Worm (Caenorhabditis elegans) whole organism, midembryonic: Measurements from ENCODE around the gene srh-10.
"Not testable (repeated sequence)": the region's sequence is repeated elsewhere in the genome, so short reads cannot be mapped to it uniquely, and the experiment has no call there.

Experiments
- T22C8.4 ChIP-seq: fragments of 200-800 bp; sonication (Bioruptor generic); IDR thresholded peaks from 2 replicates; pipeline ENCODE4 v1.3.6; 2022; ENCODE audit warnings: missing genetic modification characterization, missing compliant biosample characterization
- cog-1 ChIP-seq: sonication (generic microtip); optimal IDR thresholded peaks from 2 replicates; lab custom pipeline; 2016; ENCODE audit warnings: missing genetic modification characterization, missing compliant biosample characterization
- flt-1 ChIP-seq: fragments of 200-800 bp; sonication (Bioruptor generic); IDR thresholded peaks from 2 replicates; pipeline ENCODE4 v1.3.6; 2022; ENCODE audit warnings: missing genetic modification characterization, missing compliant biosample characterization
- klf-2 ChIP-seq: fragments of 200-800 bp; sonication (Bioruptor generic); conservative IDR thresholded peaks from 2 replicates; pipeline ENCODE4 v1.3.6; 2022; ENCODE audit warnings: missing genetic modification reagents, missing genetic modification characterization, missing compliant biosample characterization
- med-1 ChIP-seq: sonication (generic microtip); optimal IDR thresholded peaks from 2 replicates; lab custom pipeline; 2017; ENCODE audit warnings: missing genetic modification characterization, mild to moderate bottlenecking, missing compliant biosample characterization, antibody characterized with exemption, missing genetic modification reagents; ENCODE audit not compliant: insufficient read depth
- ref-1 ChIP-seq: fragments of 200-800 bp; sonication (Bioruptor generic); conservative IDR thresholded peaks from 2 replicates; pipeline ENCODE4 v1.3.6; 2022; ENCODE audit warnings: missing genetic modification reagents, missing genetic modification characterization, missing compliant biosample characterization
- tab-1 ChIP-seq: fragments of 200-800 bp; sonication (Bioruptor generic); IDR thresholded peaks from 2 replicates; pipeline ENCODE4 v1.3.6; 2022; ENCODE audit warnings: missing genetic modification characterization, missing compliant biosample characterization
- ztf-23 ChIP-seq: fragments of 200-800 bp; sonication (Bioruptor generic); IDR thresholded peaks from 2 replicates; pipeline ENCODE4 v1.3.6; 2022; ENCODE audit warnings: missing genetic modification reagents, missing genetic modification characterization, missing compliant biosample characterization
- ztf-29 ChIP-seq: fragments of 200-800 bp; sonication (Bioruptor generic); IDR thresholded peaks from 2 replicates; pipeline ENCODE4 v1.3.6; 2022; ENCODE audit warnings: missing genetic modification reagents, missing genetic modification characterization, missing compliant biosample characterization

srh-10 gene

ce11 chrV:6098755-6099155 lies 31.8 kb upstream of the srh-10 start:
- TF ChIP-seq med-1 (GFP tag; lab: Kevin White, UChicago) (peak; percentile 4), flt-1 (GFP tag; lab: Robert Waterston, UW) (0 out of 2 replicates have a peak, but pooled peaks have one; percentile 27), T22C8.4 (GFP tag; lab: Robert Waterston, UW) (no peak)

- TF ChIP-seq cog-1 (no peak), ref-1 (no peak), flt-1 (GFP tag; lab: Robert Waterston, UW) (no peak)
Measured at ce11 chrV:6096559-6097155, 29.7 kb upstream of the srh-10 start, which contains the start of gene smut-1. smut-1 (plus strand) TSS chrV:6097105.

- TF ChIP-seq cog-1 (no peak), flt-1 (GFP tag; lab: Robert Waterston, UW) (no peak), med-1 (GFP tag; lab: Kevin White, UChicago) (no peak), T22C8.4 (GFP tag; lab: Robert Waterston, UW) (no peak), ztf-29 (GFP tag; lab: Robert Waterston, UW) (no peak), ref-1 (no peak), ztf-23 (no peak)
Measured at ce11 chrV:6095829-6096228, 28.9 kb upstream of the srh-10 start, which contains the start of gene Y38A10A.7. Y38A10A.7 (plus strand) TSS chrV:6096197.

ce11 chrV:6088977-6089376 lies 22.0 kb upstream of the srh-10 start:
- TF ChIP-seq flt-1 (GFP tag; lab: Robert Waterston, UW), result peak; percentile 23; the same call in 1 of the 2 replicates

- 0 out of 2 replicates have a peak, but pooled peaks have one; percentile 9 for TF ChIP-seq flt-1 (GFP tag; lab: Robert Waterston, UW)
Measured at ce11 chrV:6072190-6072589, 5.2 kb upstream of the srh-10 start.

DNA sequence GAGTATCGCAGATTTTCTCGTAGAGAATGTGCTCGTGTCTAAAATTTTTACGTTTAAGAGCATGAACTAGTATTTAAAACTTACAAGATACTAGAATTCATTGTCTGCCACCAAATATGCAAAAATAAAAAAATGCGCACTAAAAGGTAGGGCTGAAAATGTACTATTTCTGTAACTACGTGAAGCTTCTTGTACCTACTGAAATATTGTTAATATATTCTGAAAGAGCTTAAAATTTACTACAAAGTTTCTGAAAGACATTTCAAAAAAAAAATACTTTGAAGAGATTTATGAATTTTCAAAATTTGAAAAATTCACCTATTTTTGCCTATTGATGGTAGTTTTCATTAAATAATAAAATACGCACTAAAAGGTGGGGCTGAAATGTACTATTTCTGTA lies 3.0 kb upstream of the srh-10 start, which contains the start of gene fbxa-214:
Gene fbxa-214 (minus strand): TSS at position 101 of the 400 bp plus-strand sequence.
- TF ChIP-seq klf-2 (GFP tag; lab: Robert Waterston, UW); ref-1; med-1 (GFP tag; lab: Kevin White, UChicago): not testable (repeated sequence)

- no peak for TF ChIP-seq T22C8.4 (GFP tag; lab: Robert Waterston, UW)
- no peak for TF ChIP-seq flt-1 (GFP tag; lab: Robert Waterston, UW)
Measured at ce11 chrV:6063330-6063729, 3.6 kb downstream of the srh-10 start, which contains the start of gene Y38A10A.2. Y38A10A.2 (minus strand) TSS chrV:6063430.

DNA sequence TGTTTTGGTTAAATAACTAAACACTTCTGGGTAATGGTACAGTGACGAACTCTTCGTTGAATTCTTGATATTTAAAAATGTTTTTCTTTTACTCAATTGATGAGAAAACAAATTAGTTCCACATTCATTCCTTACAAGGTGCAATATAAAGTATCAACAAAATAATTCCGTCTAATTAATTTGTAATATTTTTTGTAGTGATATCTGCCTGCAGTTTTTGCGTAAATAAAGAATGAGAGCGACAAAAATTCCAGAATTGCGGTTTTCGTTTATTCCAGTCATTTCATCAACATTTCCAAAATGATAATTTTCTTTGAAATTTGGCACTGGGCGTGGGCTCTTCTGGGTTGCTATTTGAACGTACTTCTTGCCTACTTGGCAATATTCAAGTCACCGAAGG lies 11.7 kb downstream of the srh-10 start, which contains the start of gene srd-20:
Gene srd-20 (plus strand): TSS at position 301 of the 400 bp plus-strand sequence.
- TF ChIP-seq T22C8.4 (GFP tag; lab: Robert Waterston, UW), result no peak
- no peak for TF ChIP-seq ztf-23

- TF ChIP-seq cog-1, result peak; percentile 73
- no peak for TF ChIP-seq tab-1 (GFP tag; lab: Robert Waterston, UW)
- peak; percentile 69 for TF ChIP-seq flt-1 (GFP tag; lab: Robert Waterston, UW)
- TF ChIP-seq ztf-29 (GFP tag; lab: Robert Waterston, UW), result no peak
- no peak for TF ChIP-seq klf-2 (GFP tag; lab: Robert Waterston, UW)
- no peak for TF ChIP-seq med-1 (GFP tag; lab: Kevin White, UChicago)
- no peak for TF ChIP-seq ref-1
- TF ChIP-seq ztf-23, result no peak
- TF ChIP-seq T22C8.4 (GFP tag; lab: Robert Waterston, UW), result no peak
Measured at ce11 chrV:6053188-6053687, 13.7 kb downstream of the srh-10 start, which contains the start of gene seip-1. seip-1 (minus strand) TSS chrV:6053238.

DNA sequence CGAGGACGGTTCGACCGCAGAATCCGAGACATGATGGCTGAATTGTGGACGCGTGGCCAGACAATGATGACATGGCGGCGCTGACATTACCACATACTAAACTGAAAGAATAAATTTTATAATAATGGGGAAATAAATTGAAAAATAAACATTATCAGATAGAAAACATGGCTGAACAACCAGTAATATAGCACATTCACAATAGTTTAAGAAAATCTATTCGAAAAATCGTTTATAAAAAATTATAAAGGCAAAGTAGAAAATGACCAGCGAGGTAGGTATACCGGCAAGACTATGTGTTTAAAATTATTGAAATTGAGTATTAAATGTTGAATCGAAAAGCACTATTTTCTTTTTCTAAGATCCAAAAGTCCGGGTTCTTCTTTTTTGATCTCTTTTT lies 15.8 kb downstream of the srh-10 start, which contains the start of gene jamp-1:
Gene jamp-1 (minus strand): TSS at position 101 of the 400 bp plus-strand sequence.
- TF ChIP-seq tab-1 (GFP tag; lab: Robert Waterston, UW) (no peak), cog-1 (no peak), klf-2 (GFP tag; lab: Robert Waterston, UW) (no peak), ztf-23 (no peak), flt-1 (GFP tag; lab: Robert Waterston, UW) (no peak), ztf-29 (GFP tag; lab: Robert Waterston, UW) (no peak), ref-1 (no peak)

DNA sequence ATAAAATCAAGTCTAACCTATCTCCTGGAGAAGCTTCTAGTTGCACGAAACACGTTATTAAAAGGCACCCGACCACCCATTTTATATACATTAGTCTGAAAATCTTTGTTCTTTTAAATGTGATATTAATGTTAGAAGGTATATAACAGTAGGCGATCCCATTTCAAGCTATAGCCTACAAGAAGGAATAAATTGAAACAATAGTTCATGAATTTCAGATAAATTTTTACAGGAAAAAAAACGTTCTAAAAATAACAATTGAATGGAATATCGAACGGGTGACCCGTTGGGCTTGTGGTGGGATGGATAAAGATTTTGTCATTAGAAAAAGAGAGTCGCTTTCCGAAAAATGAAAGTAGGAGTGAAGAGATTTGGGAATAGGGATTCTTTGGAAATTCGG lies 19.1 kb downstream of the srh-10 start, which contains the start of gene pgap-3:
Gene pgap-3 (minus strand): TSS at position 101 of the 400 bp plus-strand sequence.
- TF ChIP-seq klf-2 (GFP tag; lab: Robert Waterston, UW) (no peak), cog-1 (no peak), flt-1 (GFP tag; lab: Robert Waterston, UW) (no peak), tab-1 (GFP tag; lab: Robert Waterston, UW) (no peak), T22C8.4 (GFP tag; lab: Robert Waterston, UW) (no peak), ztf-29 (GFP tag; lab: Robert Waterston, UW) (no peak)
